Fruit fly (Drosophila melanogaster): ENCODE data around the gene Cyp28d1.
A peak's percentile ranks its signal among the peaks of the same experiment; 100 is the strongest.

Cyp28d1 gene

DNA sequence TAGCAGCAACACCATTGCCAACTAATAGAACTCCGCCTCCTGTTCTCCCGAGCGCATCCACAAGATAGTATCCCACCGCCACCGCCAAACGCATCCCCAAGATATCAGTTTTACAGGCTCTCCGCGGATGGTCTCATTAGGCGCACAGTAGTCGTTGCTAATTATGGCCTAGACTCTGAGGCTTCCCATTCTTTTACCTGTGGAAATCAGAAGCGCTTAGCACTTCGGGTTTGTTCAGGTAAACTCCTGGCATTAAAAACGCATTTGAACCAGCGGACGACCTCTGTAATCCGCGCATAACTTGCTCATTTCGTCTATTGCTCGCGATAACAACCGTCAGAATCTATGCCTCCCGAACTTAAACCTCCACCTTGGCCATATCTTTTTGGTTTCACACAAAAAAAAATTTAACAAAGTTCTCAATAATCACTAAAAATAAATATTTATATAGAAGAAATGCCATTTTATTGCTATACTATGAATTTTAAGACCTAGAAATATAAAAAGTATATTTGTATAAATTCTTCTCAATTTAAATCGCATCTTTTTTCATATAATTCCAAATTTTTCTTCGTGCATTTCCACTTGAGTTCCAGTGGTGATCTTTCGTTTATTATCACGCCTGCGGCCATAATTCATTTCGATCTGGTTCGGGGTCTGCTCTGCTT, 27.8 kb downstream of the Cyp28d1 start (continued):
- TF ChIP-seq sc (optimal IDR thresholded peaks at IDR 0.05) (no peak), sc (GFP tag; optimal IDR thresholded peaks at IDR 0.05) (peak; percentile 17), nerfin-1 (tag; optimal IDR thresholded peaks at IDR 0.05) (peak; percentile 54), Vsx1 (GFP tag; optimal IDR thresholded peaks at IDR 0.05) (peak; percentile 37), br (optimal IDR thresholded peaks at IDR 0.05) (no peak), CG13775 (GFP tag; optimal IDR thresholded peaks at IDR 0.05) (peak; percentile 60), dmrt99B (tag; optimal IDR thresholded peaks at IDR 0.05) (peak; percentile 76), CG12104 (GFP tag; optimal IDR thresholded peaks at IDR 0.05) (no peak), Chrac-16 (GFP tag; optimal IDR thresholded peaks at IDR 0.05) (peak; percentile 40), CG5180 (GFP tag; optimal IDR thresholded peaks at IDR 0.05) (peak; percentile 11), CG16815 (GFP tag; optimal IDR thresholded peaks at IDR 0.05) (peak; percentile 68), Spps (tag; optimal IDR thresholded peaks at IDR 0.05) (peak; percentile 76), CG15601 (tag; optimal IDR thresholded peaks at IDR 0.05) (peak; percentile 81), H15 (GFP tag; IDR thresholded peaks at IDR 0.05) (0 out of 3 replicates have a peak, but pooled peaks have one; percentile 11), CoRest (tag; optimal IDR thresholded peaks at IDR 0.05) (peak; percentile 79), CG12155 (GFP tag; optimal IDR thresholded peaks at IDR 0.05) (peak; percentile 34), E2f2 (GFP tag; IDR thresholded peaks at IDR 0.05) (peak; percentile 25; the same call in 1 of the 2 replicates), CG2202 (tag; optimal IDR thresholded peaks at IDR 0.05) (peak; percentile 80), CG7271 (tag; optimal IDR thresholded peaks at IDR 0.05) (peak; percentile 49), HLH3B (GFP tag; IDR thresholded peaks at IDR 0.05) (peak; percentile 65), hbn (GFP tag; IDR thresholded peaks at IDR 0.05; ENCODE audit: partially characterized antibody) (no peak), Xbp1 (GFP tag; optimal IDR thresholded peaks at IDR 0.05) (peak; percentile 22), CG30020 (tag; optimal IDR thresholded peaks at IDR 0.05) (peak; percentile 38), Abd-B (GFP tag; optimal IDR thresholded peaks at IDR 0.05) (peak; percentile 67), usp (GFP tag; optimal IDR thresholded peaks at IDR 0.05) (no peak), trem (tag; optimal IDR thresholded peaks at IDR 0.05) (peak; percentile 70), peb (GFP tag; IDR thresholded peaks at IDR 0.05) (peak; percentile 45; the same call in 1 of the 2 replicates), Sry-β (GFP tag; optimal IDR thresholded peaks at IDR 0.05) (peak; percentile 5), lov (optimal IDR thresholded peaks at IDR 0.05) (no peak), lov (GFP tag; IDR thresholded peaks at IDR 0.05) (no peak), ci (GFP tag; IDR thresholded peaks at IDR 0.05) (peak; percentile 63; the same call in 1 of the 3 replicates), CG8089 (GFP tag; optimal IDR thresholded peaks at IDR 0.05) (no peak), phol (tag; optimal IDR thresholded peaks at IDR 0.05) (peak; percentile 81), h (optimal IDR thresholded peaks at IDR 0.05) (no peak), fru (optimal IDR thresholded peaks at IDR 0.05) (no peak), CG3407 (GFP tag; optimal IDR thresholded peaks at IDR 0.05) (peak; percentile 65)

DNA sequence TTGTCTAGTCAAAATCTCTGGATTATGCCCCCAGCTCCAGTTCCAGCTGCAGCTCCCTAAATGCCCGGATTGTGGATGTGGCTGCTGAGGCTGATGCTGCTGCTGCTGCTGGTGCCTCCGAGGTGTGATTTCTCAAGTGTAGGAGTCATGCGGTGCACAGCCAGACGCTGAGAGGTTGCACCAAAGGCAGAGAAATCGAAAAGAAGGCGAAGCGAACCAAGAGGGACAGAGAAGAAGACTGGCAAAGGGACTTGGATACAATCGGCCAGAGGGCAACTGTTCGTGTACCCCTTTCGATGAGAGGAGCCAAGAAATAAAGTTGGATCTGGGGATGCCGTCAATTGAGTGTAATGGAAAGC, 28.3 kb downstream of the Cyp28d1 start:
- TF ChIP-seq stwl (tag; optimal IDR thresholded peaks at IDR 0.05) = no peak
- no peak for TF ChIP-seq Tbp (GFP tag; optimal IDR thresholded peaks at IDR 0.05)
- TF ChIP-seq Aef1 (GFP tag; IDR thresholded peaks at IDR 0.05) = no peak
- TF ChIP-seq Meics (GFP tag; optimal IDR thresholded peaks at IDR 0.05) = no peak
- TF ChIP-seq Trl (optimal IDR thresholded peaks at IDR 0.05) = peak in 1 of 2 experiments; percentile 10
- no peak for TF ChIP-seq Trl (GFP tag; optimal IDR thresholded peaks at IDR 0.05)
- peak; percentile 8 for TF ChIP-seq CG12769 (tag; optimal IDR thresholded peaks at IDR 0.05)
- TF ChIP-seq CG2712 (tag; optimal IDR thresholded peaks at IDR 0.05) = no peak
- TF ChIP-seq prd (optimal IDR thresholded peaks at IDR 0.05) = no peak
- no peak; the same call in 2 of the 3 replicates for TF ChIP-seq prd (GFP tag; IDR thresholded peaks at IDR 0.05)
- TF ChIP-seq ATbp (GFP tag; optimal IDR thresholded peaks at IDR 0.05) = no peak
- TF ChIP-seq zfh2 (GFP tag; optimal IDR thresholded peaks at IDR 0.05) = no peak
- no peak for TF ChIP-seq tll (GFP tag; optimal IDR thresholded peaks at IDR 0.05)
- no peak for TF ChIP-seq Deaf1 (tag; optimal IDR thresholded peaks at IDR 0.05)
- TF ChIP-seq Vsx1 (GFP tag; optimal IDR thresholded peaks at IDR 0.05) = no peak
- TF ChIP-seq CG8359 (GFP tag; optimal IDR thresholded peaks at IDR 0.05; ENCODE audit: borderline replicate concordance) = peak; percentile 82
- no peak for TF ChIP-seq ase (GFP tag; IDR thresholded peaks at IDR 0.05)
- TF ChIP-seq CG14965 (GFP tag; optimal IDR thresholded peaks at IDR 0.05; ENCODE audit: borderline replicate concordance) = no peak
- no peak for TF ChIP-seq CG6175 (GFP tag; IDR thresholded peaks at IDR 0.05)

All from whole organism, embryonic.